Worm (Caenorhabditis elegans) whole organism, L4 larva: ENCODE data around the gene mrpl-40.
A peak's percentile ranks its signal among the peaks of the same experiment; 100 is the strongest.

Experiments used
- F37D6.2 ChIP-seq: sonication (generic microtip); optimal IDR thresholded peaks from 2 replicates; lab custom pipeline; 2016; ENCODE audit warnings: mild to moderate bottlenecking, missing genetic modification characterization, missing compliant biosample characterization
- R02D3.7 ChIP-seq: fragments of 150-350 bp; sonication (generic microtip); optimal IDR thresholded peaks from 3 replicates; lab custom pipeline; 2014; ENCODE audit warnings: missing biosample characterization, missing genetic modification characterization
- T20F7.1 ChIP-seq: fragments of 200-800 bp; sonication (Bioruptor generic); optimal IDR thresholded peaks from 2 replicates; lab custom pipeline; 2018; ENCODE audit warnings: mild to moderate bottlenecking, missing genetic modification characterization, missing compliant biosample characterization
- ZK546.5 ChIP-seq, 2 experiments: sonication (generic microtip); optimal IDR thresholded peaks; 2 replicates each; lab custom pipeline; 2017; ENCODE audit warnings: missing biosample characterization in 2 of 2, missing genetic modification characterization in 2 of 2
- ceh-44 ChIP-seq: fragments of 200-800 bp; sonication (Bioruptor generic); IDR thresholded peaks from 2 replicates; pipeline ENCODE4 v1.3.6; 2022; ENCODE audit warnings: missing genetic modification reagents, missing genetic modification characterization, missing compliant biosample characterization
- nhr-11 ChIP-seq: fragments of 150-350 bp; optimal IDR thresholded peaks from 2 replicates; lab custom pipeline; 2014; ENCODE audit warnings: missing biosample characterization, missing genetic modification characterization
- spr-3 ChIP-seq: fragments of 200-800 bp; sonication (Bioruptor generic); optimal IDR thresholded peaks from 2 replicates; lab custom pipeline; 2018; ENCODE audit warnings: mild to moderate bottlenecking, missing genetic modification characterization, missing compliant biosample characterization

- no peak for TF ChIP-seq R02D3.7 (tag; lab: Kevin White, UChicago)
- peak; percentile 3; the same call in 1 of the 2 replicates for TF ChIP-seq ceh-44 (GFP tag; lab: Robert Waterston, UW)
- no peak for TF ChIP-seq ZK546.5 (tag; optimal IDR thresholded peaks at IDR 0.05; lab: Kevin White, UChicago)
- no peak for TF ChIP-seq nhr-11 (tag; lab: Kevin White, UChicago)
- TF ChIP-seq F37D6.2 = no peak
- TF ChIP-seq T20F7.1 (GFP tag; lab: Kevin White, UChicago) = peak; percentile 83
- TF ChIP-seq spr-3 = peak; percentile 52
Observed at ce11 chrIII:89155-89554, 1.8 kb downstream of the mrpl-40 start.
